Fruit fly (Drosophila melanogaster) Kc167 (cell line): ENCODE measurements around the gene Ssdp.

Experiments used
- Myc ChIP-seq: fragments of >200 bp; optimal IDR thresholded peaks from 2 replicates; lab custom pipeline; 2017; ENCODE audit warnings: missing external identifiers
- h ChIP-seq: fragments of >200 bp; optimal IDR thresholded peaks from 3 replicates; lab custom pipeline; 2018; ENCODE audit warnings: missing external identifiers
- psq ChIP-seq: fragments of >200 bp; optimal IDR thresholded peaks from 2 replicates; lab custom pipeline; 2017; ENCODE audit warnings: missing external identifiers
- ttk ChIP-seq: sonication (Bioruptor generic); optimal IDR thresholded peaks from 2 replicates; lab custom pipeline; 2017; ENCODE audit warnings: missing external identifiers

DNA sequence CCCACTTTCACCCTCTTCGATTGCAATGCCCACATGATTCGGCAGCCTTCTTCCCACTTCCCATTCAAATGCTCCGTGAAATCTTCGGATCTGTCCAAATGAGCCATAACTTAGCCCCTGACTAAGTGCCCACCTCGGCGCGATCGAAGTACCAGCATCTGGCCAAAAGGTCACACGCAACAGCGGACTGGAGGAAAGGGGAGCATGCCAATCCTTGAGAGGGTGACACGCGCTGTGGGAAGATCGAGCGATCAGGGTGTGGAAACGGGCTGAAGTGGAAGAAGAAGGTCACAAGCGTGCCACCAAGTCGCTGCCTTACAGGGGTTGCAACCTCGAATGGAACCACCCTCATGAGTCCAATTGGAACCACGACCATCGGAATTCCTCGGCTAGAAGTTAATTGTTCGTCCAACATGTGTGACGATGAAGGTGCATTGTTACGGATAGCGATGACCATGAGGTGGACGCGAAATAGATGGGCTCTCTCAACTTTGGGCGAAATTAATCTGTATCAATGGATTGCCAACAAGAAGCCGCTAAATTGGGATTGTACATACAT is 35.4 kb upstream of the Ssdp start:
- TF ChIP-seq psq (lab: Kevin White, UChicago) (no peak), ttk (lab: Kevin White, UChicago) (no peak), h (lab: Kevin White, UChicago) (no peak), Myc (no peak)
